Fruit fly (Drosophila melanogaster): ENCODE data around the gene CG3402.

The CG3402 gene

DNA sequence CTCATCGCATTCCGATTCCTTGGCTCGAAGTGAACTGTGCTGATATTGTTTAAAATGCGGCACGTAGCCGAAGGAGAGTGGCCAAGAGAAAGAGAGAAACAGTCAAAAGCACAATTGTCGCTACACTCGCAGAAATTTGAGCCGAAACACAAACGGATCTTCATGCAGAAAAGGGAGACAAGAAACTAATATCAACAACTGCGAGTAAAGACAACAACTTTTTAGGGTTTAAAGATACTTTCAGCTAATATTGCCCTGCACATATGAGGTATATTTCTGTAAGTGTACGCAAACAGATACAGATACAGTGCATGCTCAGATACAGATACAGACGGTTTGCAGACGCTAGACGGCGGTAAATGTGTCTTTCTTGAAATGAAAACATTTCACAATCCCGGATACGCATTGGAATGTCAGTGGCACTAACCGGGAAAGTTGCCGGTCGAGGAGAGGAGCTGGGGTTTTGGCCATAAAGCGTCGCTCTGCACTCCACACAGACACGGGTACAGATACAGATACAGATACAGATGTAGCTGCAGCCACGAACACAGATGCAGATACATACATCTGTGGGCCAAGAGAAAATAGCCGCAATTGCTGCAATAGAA lies 8.5 kb downstream of the CG3402 start (continued):
- TF ChIP-seq mld (GFP tag; IDR thresholded peaks at IDR 0.05; ENCODE audit: partially characterized antibody) (no peak), nerfin-1 (tag; optimal IDR thresholded peaks at IDR 0.05) (peak; percentile 83), seq (GFP tag; IDR thresholded peaks at IDR 0.05) (peak; percentile 65; the same call in 1 of the 2 replicates), Antp (GFP tag; optimal IDR thresholded peaks at IDR 0.05) (peak; percentile 90), sna (GFP tag; IDR thresholded peaks at IDR 0.05; ENCODE audit: partially characterized antibody) (no peak), corto (GFP tag; optimal IDR thresholded peaks at IDR 0.05) (peak; percentile 64), CG9727 (GFP tag; optimal IDR thresholded peaks at IDR 0.05) (peak; percentile 79), dpn (GFP tag; optimal IDR thresholded peaks at IDR 0.05) (peak; percentile 86 to 94), CG16779 (GFP tag; IDR thresholded peaks at IDR 0.05) (0 out of 2 replicates have a peak, but pooled peaks have one; percentile 48), zen2 (GFP tag; IDR thresholded peaks at IDR 0.05; ENCODE audit: partially characterized antibody) (no peak), Med (GFP tag) (peak; percentile 98), croc (GFP tag; conservative IDR thresholded peaks at IDR 0.05) (peak; percentile 76), CG17359 (tag; optimal IDR thresholded peaks at IDR 0.05) (peak; percentile 95), CG30020 (tag; optimal IDR thresholded peaks at IDR 0.05) (peak; percentile 33), Ets97D (GFP tag; optimal IDR thresholded peaks at IDR 0.05) (peak; percentile 64), gce (GFP tag; IDR thresholded peaks at IDR 0.05) (peak; percentile 84; the same call in 2 of the 3 replicates), CG8765 (GFP tag; IDR thresholded peaks at IDR 0.05) (peak; percentile 60), fd102C (GFP tag; optimal IDR thresholded peaks at IDR 0.05) (no peak), sug (tag; optimal IDR thresholded peaks at IDR 0.05) (peak; percentile 28), CG31224 (GFP tag; IDR thresholded peaks at IDR 0.05) (peak; percentile 60), CG12155 (GFP tag; optimal IDR thresholded peaks at IDR 0.05) (peak; percentile 78), yki (optimal IDR thresholded peaks at IDR 0.05) (no peak), kni (GFP tag; optimal IDR thresholded peaks at IDR 0.05) (peak; percentile 86), TFAM (GFP tag; optimal IDR thresholded peaks at IDR 0.05) (peak; percentile 60), CoRest (tag; optimal IDR thresholded peaks at IDR 0.05) (peak; percentile 81), slp2 (GFP tag; optimal IDR thresholded peaks at IDR 0.05) (peak; percentile 88), stwl (tag; optimal IDR thresholded peaks at IDR 0.05) (peak; percentile 11), dmrt11E (tag; optimal IDR thresholded peaks at IDR 0.05) (peak; percentile 77), pros (GFP tag; optimal IDR thresholded peaks at IDR 0.05) (no peak), CG10431 (GFP tag; optimal IDR thresholded peaks at IDR 0.05) (peak; percentile 62), CG6689 (GFP tag; IDR thresholded peaks at IDR 0.05) (peak; percentile 90), CG16813 (GFP tag; IDR thresholded peaks at IDR 0.05; ENCODE audit: partially characterized antibody) (no peak), luna (GFP tag; optimal IDR thresholded peaks at IDR 0.05) (peak; percentile 71), z (GFP tag; IDR thresholded peaks at IDR 0.05) (peak; percentile 77), CG15011 (GFP tag; optimal IDR thresholded peaks at IDR 0.05) (peak; percentile 31), prd (optimal IDR thresholded peaks at IDR 0.05) (no peak), prd (GFP tag; IDR thresholded peaks at IDR 0.05) (peak; percentile 92), E2f2 (GFP tag; IDR thresholded peaks at IDR 0.05) (peak; percentile 63), CG11093 (GFP tag; IDR thresholded peaks at IDR 0.05) (peak; percentile 75), CG1233 (GFP tag; optimal IDR thresholded peaks at IDR 0.05) (peak; percentile 81), CG10147 (GFP tag; optimal IDR thresholded peaks at IDR 0.05) (peak; percentile 32), grn (GFP tag; optimal IDR thresholded peaks at IDR 0.05) (peak; percentile 53), pzg (GFP tag; optimal IDR thresholded peaks at IDR 0.05) (no peak), ssp (GFP tag; IDR thresholded peaks at IDR 0.05) (peak; percentile 75), CG4854 (GFP tag; optimal IDR thresholded peaks at IDR 0.05) (peak; percentile 69), CG4707 (GFP tag; optimal IDR thresholded peaks at IDR 0.05) (peak; percentile 83), CG9817 (tag; optimal IDR thresholded peaks at IDR 0.05) (peak; percentile 64), CG11695 (GFP tag; IDR thresholded peaks at IDR 0.05) (peak; percentile 78), CG6854 (GFP tag; optimal IDR thresholded peaks at IDR 0.05) (peak; percentile 56), CG34224 (GFP tag; IDR thresholded peaks at IDR 0.05; ENCODE audit: partially characterized antibody) (no peak)

Measured in whole organism, embryonic.